Fruit fly (Drosophila melanogaster) whole organism, embryonic: ENCODE measurements around the gene CG16957.

Experiments
- C15 ChIP-seq: fragments of 200-800 bp; sonication (Bioruptor generic); IDR thresholded peaks from 3 replicates; pipeline ENCODE4 v1.3.6; 2022; ENCODE audit warnings: missing biosample characterization, missing genetic modification characterization
- CG11456 ChIP-seq: fragments of 200-800 bp; sonication (Bioruptor generic); IDR thresholded peaks from 3 replicates; pipeline ENCODE4 v1.3.6; 2022; ENCODE audit warnings: missing biosample characterization, missing genetic modification characterization
- CG12659 ChIP-seq: fragments of 200-800 bp; sonication (Bioruptor generic); optimal IDR thresholded peaks from 3 replicates; lab custom pipeline; 2017; ENCODE audit warnings: mild to moderate bottlenecking, missing biosample characterization, missing genetic modification reagents, missing genetic modification characterization
- CG12942 ChIP-seq: fragments of 200-800 bp; sonication (Bioruptor generic); optimal IDR thresholded peaks from 3 replicates; lab custom pipeline; 2016; ENCODE audit warnings: missing biosample characterization, missing genetic modification characterization
- CG13894 ChIP-seq: fragments of 200-800 bp; sonication (Bioruptor generic); optimal IDR thresholded peaks from 3 replicates; lab custom pipeline; 2018; ENCODE audit warnings: missing biosample characterization, mild to moderate bottlenecking, missing genetic modification characterization, moderate library complexity
- CG16813 ChIP-seq: fragments of 200-800 bp; sonication (Bioruptor generic); IDR thresholded peaks from 3 replicates; pipeline ENCODE4 v1.3.6; 2022; ENCODE audit warnings: missing biosample characterization, missing genetic modification characterization; ENCODE audit not compliant: partially characterized antibody
- CG17568 ChIP-seq: fragments of 200-800 bp; sonication (Bioruptor generic); optimal IDR thresholded peaks from 2 replicates; lab custom pipeline; 2018; ENCODE audit warnings: missing biosample characterization, mild to moderate bottlenecking, missing genetic modification characterization, moderate library complexity
- CG31388 ChIP-seq: fragments of 200-800 bp; sonication (Bioruptor generic); optimal IDR thresholded peaks from 2 replicates; lab custom pipeline; 2016; ENCODE audit warnings: missing biosample characterization, missing genetic modification characterization
- CG3163 ChIP-seq: fragments of 200-800 bp; sonication (Bioruptor generic); optimal IDR thresholded peaks from 3 replicates; lab custom pipeline; 2016; ENCODE audit warnings: missing biosample characterization, missing genetic modification characterization
- CG3407 ChIP-seq: fragments of 200-800 bp; sonication (Bioruptor generic); optimal IDR thresholded peaks from 2 replicates; lab custom pipeline; 2018; ENCODE audit warnings: missing biosample characterization, mild to moderate bottlenecking, missing genetic modification characterization
- CG43689 ChIP-seq: fragments of 200-800 bp; sonication (Bioruptor generic); IDR thresholded peaks from 2 replicates; pipeline ENCODE4 v1.3.6; 2022; ENCODE audit warnings: missing biosample characterization, missing genetic modification characterization
- CG4404 ChIP-seq: fragments of 200-800 bp; sonication (Bioruptor generic); IDR thresholded peaks from 2 replicates; pipeline ENCODE4 v1.3.6; 2022; ENCODE audit warnings: missing biosample characterization, missing genetic modification characterization
- CG4730 ChIP-seq: fragments of 200-800 bp; sonication (Bioruptor generic); IDR thresholded peaks from 2 replicates; pipeline ENCODE4 v1.3.6; 2022; ENCODE audit warnings: missing biosample characterization, missing genetic modification characterization
- CG5245 ChIP-seq: fragments of 200-800 bp; sonication (Bioruptor generic); optimal IDR thresholded peaks from 3 replicates; lab custom pipeline; 2016; ENCODE audit warnings: missing biosample characterization, missing genetic modification characterization
- CG5953 ChIP-seq: fragments of 200-800 bp; sonication (Bioruptor generic); IDR thresholded peaks from 2 replicates; pipeline ENCODE4 v1.3.6; 2022; ENCODE audit warnings: missing biosample characterization, missing genetic modification characterization
- CG7357 ChIP-seq: fragments of 200-800 bp; sonication (Bioruptor generic); IDR thresholded peaks from 3 replicates; pipeline ENCODE4 v1.3.6; 2022; ENCODE audit warnings: missing biosample characterization, missing genetic modification characterization
- CG7556 ChIP-seq: fragments of 200-800 bp; sonication (Bioruptor generic); optimal IDR thresholded peaks from 2 replicates; lab custom pipeline; 2017; ENCODE audit warnings: missing biosample characterization, mild to moderate bottlenecking, missing genetic modification characterization
- CG9727 ChIP-seq: fragments of 200-800 bp; sonication (Bioruptor generic); optimal IDR thresholded peaks from 3 replicates; lab custom pipeline; 2017; ENCODE audit warnings: missing biosample characterization, mild to moderate bottlenecking, missing genetic modification characterization
- CTCF ChIP-seq: fragments of 200-800 bp; sonication (Bioruptor generic); optimal IDR thresholded peaks from 2 replicates; lab custom pipeline; 2017; ENCODE audit warnings: missing biosample characterization, mild to moderate bottlenecking, missing genetic modification characterization, moderate library complexity
- Chrac-16 ChIP-seq: fragments of 200-800 bp; sonication (Bioruptor generic); optimal IDR thresholded peaks from 3 replicates; lab custom pipeline; 2016; ENCODE audit warnings: missing biosample characterization, missing genetic modification characterization
- Dad ChIP-seq: fragments of 200-800 bp; sonication (Bioruptor generic); optimal IDR thresholded peaks from 3 replicates; lab custom pipeline; 2016; ENCODE audit warnings: missing biosample characterization, missing genetic modification characterization
- Hr39 ChIP-seq: fragments of >200 bp; optimal IDR thresholded peaks from 2 replicates; lab custom pipeline; 2017
- Mad ChIP-seq: fragments of 200-800 bp; sonication (Bioruptor generic); optimal IDR thresholded peaks from 2 replicates; lab custom pipeline; 2016; ENCODE audit warnings: missing biosample characterization, missing genetic modification characterization
- NC2β ChIP-seq: fragments of 200-800 bp; sonication (Bioruptor generic); optimal IDR thresholded peaks from 2 replicates; lab custom pipeline; 2016; ENCODE audit warnings: missing biosample characterization, missing genetic modification characterization
- Nf-YC ChIP-seq: fragments of 200-800 bp; optimal IDR thresholded peaks from 3 replicates; lab custom pipeline; 2019; ENCODE audit warnings: missing biosample characterization, mild to moderate bottlenecking, missing genetic modification characterization, moderate library complexity
- Oli ChIP-seq: fragments of 200-800 bp; sonication (Bioruptor generic); optimal IDR thresholded peaks from 2 replicates; lab custom pipeline; 2018; ENCODE audit warnings: missing biosample characterization, mild to moderate bottlenecking, missing genetic modification characterization, moderate library complexity
- Ravus ChIP-seq: fragments of 200-800 bp; sonication (Bioruptor generic); IDR thresholded peaks from 2 replicates; pipeline ENCODE4 v1.3.6; 2022; ENCODE audit warnings: missing biosample characterization, missing genetic modification characterization
- Rfx ChIP-seq: fragments of 200-800 bp; sonication (Bioruptor generic); IDR thresholded peaks from 2 replicates; pipeline ENCODE4 v1.3.6; 2022; ENCODE audit warnings: missing biosample characterization, missing genetic modification characterization
- Sry-δ ChIP-seq: fragments of 200-800 bp; sonication (Bioruptor generic); optimal IDR thresholded peaks from 2 replicates; lab custom pipeline; 2016; ENCODE audit warnings: missing biosample characterization, missing genetic modification characterization
- Xbp1 ChIP-seq: fragments of 200-800 bp; sonication (Bioruptor generic); optimal IDR thresholded peaks from 3 replicates; lab custom pipeline; 2016; ENCODE audit warnings: missing biosample characterization, mild to moderate bottlenecking, missing genetic modification characterization
- abd-A ChIP-seq: fragments of 200-800 bp; sonication (Bioruptor generic); optimal IDR thresholded peaks from 3 replicates; lab custom pipeline; 2019; ENCODE audit warnings: missing biosample characterization, mild to moderate bottlenecking, missing genetic modification characterization, moderate library complexity
- ac ChIP-seq: fragments of 200-800 bp; sonication (Bioruptor generic); optimal IDR thresholded peaks from 3 replicates; lab custom pipeline; 2017; ENCODE audit warnings: missing biosample characterization, mild to moderate bottlenecking, missing genetic modification characterization
- ash1 ChIP-seq: fragments of 200-800 bp; sonication (Bioruptor generic); optimal IDR thresholded peaks from 2 replicates; lab custom pipeline; 2018; ENCODE audit warnings: missing biosample characterization, mild to moderate bottlenecking, missing genetic modification characterization
- bigmax ChIP-seq: fragments of 200-800 bp; sonication (Bioruptor generic); optimal IDR thresholded peaks from 2 replicates; lab custom pipeline; 2018; ENCODE audit warnings: missing biosample characterization, mild to moderate bottlenecking, missing genetic modification characterization
- danr ChIP-seq: fragments of 200-800 bp; sonication (Bioruptor generic); IDR thresholded peaks from 2 replicates; pipeline ENCODE4 v1.3.6; 2022; ENCODE audit warnings: missing biosample characterization, missing genetic modification characterization
- fd3F ChIP-seq: fragments of 200-800 bp; sonication (Bioruptor generic); optimal IDR thresholded peaks from 2 replicates; lab custom pipeline; 2018; ENCODE audit warnings: missing biosample characterization, mild to moderate bottlenecking, missing genetic modification characterization, moderate library complexity
- gem ChIP-seq: fragments of 200-800 bp; sonication (Bioruptor generic); optimal IDR thresholded peaks from 2 replicates; lab custom pipeline; 2019; ENCODE audit warnings: missing biosample characterization, mild to moderate bottlenecking, missing genetic modification characterization, moderate library complexity
- kay ChIP-seq: fragments of 200-800 bp; sonication (Bioruptor generic); optimal IDR thresholded peaks from 2 replicates; lab custom pipeline; 2016; ENCODE audit warnings: missing biosample characterization, missing genetic modification characterization
- ken ChIP-seq: fragments of 200-800 bp; sonication (Bioruptor generic); IDR thresholded peaks from 3 replicates; pipeline ENCODE4 v1.3.6; 2022; ENCODE audit warnings: missing biosample characterization, missing genetic modification characterization
- maf-S ChIP-seq: fragments of 200-800 bp; sonication (Bioruptor generic); optimal IDR thresholded peaks from 2 replicates; lab custom pipeline; 2016; ENCODE audit warnings: missing biosample characterization, missing genetic modification characterization
- mirr ChIP-seq: fragments of 200-800 bp; sonication (Bioruptor generic); optimal IDR thresholded peaks from 3 replicates; lab custom pipeline; 2018; ENCODE audit warnings: missing biosample characterization, mild to moderate bottlenecking, missing genetic modification characterization
- nerfin-1 ChIP-seq: fragments of 200-800 bp; sonication (Bioruptor generic); optimal IDR thresholded peaks from 3 replicates; lab custom pipeline; 2019; ENCODE audit warnings: missing biosample characterization, mild to moderate bottlenecking, missing genetic modification characterization, moderate library complexity
- oc ChIP-seq: fragments of 200-800 bp; sonication (Bioruptor generic); optimal IDR thresholded peaks from 2 replicates; lab custom pipeline; 2018; ENCODE audit warnings: missing biosample characterization, mild to moderate bottlenecking, missing genetic modification characterization, moderate library complexity
- pan ChIP-seq, 4 experiments: fragments of >200 bp in 3 of 4; fragments of 200-800 bp in 1 of 4; sonication (Bioruptor generic) in 1 of 4; optimal IDR thresholded peaks in 3 of 4; IDR thresholded peaks in 1 of 4; 2 replicates each; pipeline versions ENCODE4 v1.3.6 to Lab custom; 2017 to 2022; ENCODE audit warnings: missing biosample characterization in 2 of 4, missing genetic modification characterization in 2 of 4, mixed read lengths in 1 of 4
- pfk ChIP-seq: fragments of 200-800 bp; sonication (Bioruptor generic); optimal IDR thresholded peaks from 2 replicates; lab custom pipeline; 2018; ENCODE audit warnings: missing biosample characterization, mild to moderate bottlenecking, missing genetic modification characterization, moderate library complexity
- ro ChIP-seq: fragments of 200-800 bp; sonication (Bioruptor generic); IDR thresholded peaks from 2 replicates; pipeline ENCODE4 v1.3.6; 2022; ENCODE audit warnings: missing biosample characterization, missing genetic modification characterization
- sd ChIP-seq: fragments of 200-800 bp; sonication (Bioruptor generic); optimal IDR thresholded peaks from 3 replicates; lab custom pipeline; 2018; ENCODE audit warnings: missing biosample characterization, mild to moderate bottlenecking, missing genetic modification characterization, moderate library complexity
- slbo ChIP-seq: fragments of 200-800 bp; sonication (Bioruptor generic); IDR thresholded peaks from 2 replicates; pipeline ENCODE4 v1.3.6; 2022; ENCODE audit warnings: missing biosample characterization, missing genetic modification characterization
- slp2 ChIP-seq: fragments of 200-800 bp; sonication (Bioruptor generic); optimal IDR thresholded peaks from 2 replicates; lab custom pipeline; 2016; ENCODE audit warnings: missing biosample characterization, missing genetic modification characterization
- sug ChIP-seq: fragments of 200-800 bp; optimal IDR thresholded peaks from 2 replicates; lab custom pipeline; 2019; ENCODE audit warnings: missing biosample characterization, mild to moderate bottlenecking, missing genetic modification characterization, moderate library complexity
- tll ChIP-seq, 2 experiments: fragments of 200-800 bp in 1 of 2; fragments of >200 bp in 1 of 2; sonication (Bioruptor generic) in 1 of 2; optimal IDR thresholded peaks; 2 replicates each; lab custom pipeline; 2017 to 2019; ENCODE audit warnings: missing biosample characterization in 2 of 2, missing genetic modification characterization in 2 of 2, mild to moderate bottlenecking in 1 of 2, moderate library complexity in 1 of 2
- trh ChIP-seq: fragments of 200-800 bp; sonication (Bioruptor generic); optimal IDR thresholded peaks from 2 replicates; lab custom pipeline; 2016; ENCODE audit warnings: missing biosample characterization, missing genetic modification characterization
- tx ChIP-seq: fragments of 200-800 bp; sonication (Bioruptor generic); optimal IDR thresholded peaks from 2 replicates; lab custom pipeline; 2016; ENCODE audit warnings: missing biosample characterization, missing genetic modification characterization

The CG16957 gene

DNA sequence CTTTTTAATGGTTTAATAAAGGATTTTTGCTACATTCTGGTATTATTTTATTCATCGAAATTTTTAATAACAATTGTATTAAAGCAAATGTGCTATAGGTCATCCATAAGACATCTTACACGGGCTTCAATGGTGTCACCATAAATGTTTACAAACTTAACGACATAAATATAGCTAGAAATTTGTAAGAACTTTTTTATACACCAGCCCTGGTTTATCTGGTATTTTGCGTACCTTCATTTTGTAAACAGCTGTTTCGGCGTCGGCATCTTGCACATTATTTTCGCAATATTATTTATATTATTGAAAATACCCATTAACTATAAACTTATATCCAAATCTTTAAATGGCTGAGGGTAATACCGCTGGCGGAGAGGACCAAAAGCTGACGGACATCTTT, 28.6 kb downstream of the CG16957 start, which contains the start of gene Tap42 (continued):
- no peak for TF ChIP-seq bigmax (GFP tag; lab: Kevin White, UChicago)
- TF ChIP-seq ro (GFP tag; lab: Robert Waterston, UW), result no peak
- TF ChIP-seq Sry-δ (GFP tag; lab: Kevin White, UChicago), result no peak
- TF ChIP-seq Ravus (GFP tag; lab: Robert Waterston, UW), result no peak
- no peak for TF ChIP-seq Chrac-16 (GFP tag; lab: Kevin White, UChicago)
- TF ChIP-seq CG7357, result no peak
- no peak for TF ChIP-seq ac (GFP tag; lab: Kevin White, UChicago)
- no peak for TF ChIP-seq pfk (GFP tag; lab: Kevin White, UChicago)
- TF ChIP-seq CG17568 (GFP tag; lab: Kevin White, UChicago), result no peak
- TF ChIP-seq slbo, result no peak
- TF ChIP-seq Hr39 (lab: Kevin White, UChicago), result no peak
- TF ChIP-seq Xbp1, result peak; percentile 28
- no peak for TF ChIP-seq CG4404
- no peak for TF ChIP-seq CG31388 (GFP tag; lab: Kevin White, UChicago)
- TF ChIP-seq CG3407, result no peak
- TF ChIP-seq CG11456, result no peak
- no peak for TF ChIP-seq CG5245
- no peak for TF ChIP-seq CG4730 (GFP tag; lab: Robert Waterston, UW)
- no peak for TF ChIP-seq kay
- TF ChIP-seq mirr (GFP tag; lab: Kevin White, UChicago), result no peak
- no peak for TF ChIP-seq slp2 (GFP tag; lab: Kevin White, UChicago)
- no peak for TF ChIP-seq Dad (GFP tag; lab: Kevin White, UChicago)
- TF ChIP-seq tx, result no peak
- no peak for TF ChIP-seq abd-A (tag; lab: Kevin White, UChicago)
- peak; percentile 26 for TF ChIP-seq Mad (GFP tag; lab: Kevin White, UChicago)
- no peak for TF ChIP-seq NC2β (GFP tag; lab: Kevin White, UChicago)
- TF ChIP-seq Nf-YC (tag; lab: Kevin White, UChicago), result peak; percentile 34
- no peak for TF ChIP-seq sd (tag; lab: Kevin White, UChicago)
- TF ChIP-seq fd3F (GFP tag; lab: Kevin White, UChicago), result no peak
- peak; percentile 7 for TF ChIP-seq CG7556 (GFP tag; lab: Kevin White, UChicago)
- peak; percentile 41 for TF ChIP-seq nerfin-1 (tag; lab: Kevin White, UChicago)
- TF ChIP-seq ken, result no peak
- no peak for TF ChIP-seq maf-S
- no peak for TF ChIP-seq CTCF (GFP tag; lab: Kevin White, UChicago)
- TF ChIP-seq pan (optimal IDR thresholded peaks at IDR 0.05; lab: Kevin White, UChicago), result no peak
- TF ChIP-seq pan (GFP tag; optimal IDR thresholded peaks at IDR 0.05 in 1 of 2, IDR thresholded peaks at IDR 0.05 in 1 of 2), result no peak
- TF ChIP-seq ash1, result no peak
- peak; percentile 53 for TF ChIP-seq CG12659 (GFP tag; lab: Kevin White, UChicago)
- no peak for TF ChIP-seq CG16813 (GFP tag; lab: Robert Waterston, UW)
- peak; percentile 61 for TF ChIP-seq Rfx
- no peak for TF ChIP-seq danr (GFP tag; lab: Robert Waterston, UW)
- TF ChIP-seq oc (tag; lab: Kevin White, UChicago), result no peak
- no peak for TF ChIP-seq trh
- TF ChIP-seq tll (GFP tag; optimal IDR thresholded peaks at IDR 0.05; lab: Kevin White, UChicago), result no peak
- TF ChIP-seq CG13894 (tag; lab: Kevin White, UChicago), result peak; percentile 31
- TF ChIP-seq Oli (tag; lab: Kevin White, UChicago), result no peak
- TF ChIP-seq C15 (GFP tag; lab: Robert Waterston, UW), result no peak
- TF ChIP-seq sug (tag; lab: Kevin White, UChicago), result peak; percentile 48
- TF ChIP-seq CG9727 (GFP tag; lab: Kevin White, UChicago), result no peak
- TF ChIP-seq CG5953 (GFP tag; lab: Robert Waterston, UW), result no peak
- peak; percentile 51 for TF ChIP-seq gem (tag; lab: Kevin White, UChicago)
- no peak for TF ChIP-seq CG3163 (GFP tag; lab: Kevin White, UChicago)
- no peak for TF ChIP-seq CG43689 (GFP tag; lab: Robert Waterston, UW)
- TF ChIP-seq CG12942 (GFP tag; lab: Kevin White, UChicago), result no peak
